Fruit fly (Drosophila melanogaster) whole organism, embryonic: Measurements from ENCODE around the gene CG4452.

ENCODE experiments used
- BtbVII ChIP-seq: fragments of 200-800 bp; sonication (Bioruptor generic); optimal IDR thresholded peaks from 3 replicates; lab custom pipeline; 2017; ENCODE audit warnings: missing biosample characterization, mild to moderate bottlenecking, missing genetic modification characterization
- Elba2 ChIP-seq: fragments of 200-800 bp; sonication (Bioruptor generic); optimal IDR thresholded peaks from 3 replicates; lab custom pipeline; 2016; ENCODE audit warnings: missing biosample characterization, missing genetic modification characterization
- Gug ChIP-seq: fragments of 200-800 bp; sonication (Bioruptor generic); IDR thresholded peaks from 4 replicates; pipeline ENCODE4 v1.3.6; 2022; ENCODE audit warnings: missing biosample characterization, missing genetic modification characterization
- Lpt ChIP-seq: fragments of >200 bp; optimal IDR thresholded peaks from 2 replicates; lab custom pipeline; 2018; ENCODE audit warnings: missing biosample characterization, missing genetic modification characterization
- ase ChIP-seq: fragments of 200-800 bp; sonication (Bioruptor generic); IDR thresholded peaks from 3 replicates; pipeline ENCODE4 v1.3.6; 2022; ENCODE audit warnings: missing biosample characterization, missing genetic modification characterization
- emc ChIP-seq: fragments of 200-800 bp; sonication (Bioruptor generic); optimal IDR thresholded peaks from 2 replicates; lab custom pipeline; 2016; ENCODE audit warnings: missing biosample characterization, missing genetic modification characterization
- sug ChIP-seq: fragments of 200-800 bp; optimal IDR thresholded peaks from 2 replicates; lab custom pipeline; 2019; ENCODE audit warnings: missing biosample characterization, mild to moderate bottlenecking, missing genetic modification characterization, moderate library complexity

dm6 chr3L:9340839-9341238 is 26.3 kb upstream of the CG4452 start:
- TF ChIP-seq sug (tag; lab: Kevin White, UChicago) (no peak), Lpt (no peak), BtbVII (no peak), Elba2 (GFP tag; lab: Kevin White, UChicago) (no peak), Gug (GFP tag; lab: Robert Waterston, UW) (no peak), ase (GFP tag; lab: Robert Waterston, UW) (no peak), emc (no peak)
